Worm (Caenorhabditis elegans): ENCODE data around the gene fbxb-90.

fbxb-90 gene

ce11 chrII:3753598-3753997, 5.0 kb upstream of the fbxb-90 start, which contains the start of gene rcd-1:
TSS of gene rcd-1 (plus strand) at chrII:3753898.
- TF ChIP-seq cog-1 (tag; optimal IDR thresholded peaks at IDR 0.05) (no peak), ref-1 (GFP tag; conservative IDR thresholded peaks at IDR 0.05) (no peak), ztf-29 (GFP tag; IDR thresholded peaks at IDR 0.05) (no peak)

ce11 chrII:3752184-3752583, 3.6 kb upstream of the fbxb-90 start, which contains the start of gene sdz-11:
TSS of gene sdz-11 (minus strand) at chrII:3752284.
- TF ChIP-seq T22C8.4 (GFP tag; IDR thresholded peaks at IDR 0.05) (no peak), med-1 (GFP tag; optimal IDR thresholded peaks at IDR 0.05; ENCODE audit: insufficient read depth) (no peak), ztf-29 (GFP tag; IDR thresholded peaks at IDR 0.05) (no peak), ref-1 (GFP tag; conservative IDR thresholded peaks at IDR 0.05) (no peak), ztf-23 (GFP tag; IDR thresholded peaks at IDR 0.05) (no peak), flt-1 (GFP tag; IDR thresholded peaks at IDR 0.05) (no peak), tab-1 (GFP tag; IDR thresholded peaks at IDR 0.05) (no peak), klf-2 (GFP tag; conservative IDR thresholded peaks at IDR 0.05) (no peak), cog-1 (tag; optimal IDR thresholded peaks at IDR 0.05) (no peak)

- TF ChIP-seq flt-1 (GFP tag; IDR thresholded peaks at IDR 0.05) (no peak), klf-2 (GFP tag; conservative IDR thresholded peaks at IDR 0.05) (no peak), ztf-23 (GFP tag; IDR thresholded peaks at IDR 0.05) (no peak), cog-1 (tag; optimal IDR thresholded peaks at IDR 0.05) (no peak), T22C8.4 (GFP tag; IDR thresholded peaks at IDR 0.05) (no peak), med-1 (GFP tag; optimal IDR thresholded peaks at IDR 0.05; ENCODE audit: insufficient read depth) (no peak), ztf-29 (GFP tag; IDR thresholded peaks at IDR 0.05) (no peak), tab-1 (GFP tag; IDR thresholded peaks at IDR 0.05) (no peak), ref-1 (GFP tag; conservative IDR thresholded peaks at IDR 0.05) (no peak)
Measured at ce11 chrII:3750685-3751084, 2.1 kb upstream of the fbxb-90 start, which contains the start of gene fbxb-91. TSS of gene fbxb-91 (minus strand) at chrII:3750785.

ce11 chrII:3747405-3747804, 1.2 kb downstream of the fbxb-90 start, which contains the start of gene fbxb-92:
TSS of gene fbxb-92 (minus strand) at chrII:3747505.
- no peak for TF ChIP-seq flt-1 (GFP tag; IDR thresholded peaks at IDR 0.05)
- no peak for TF ChIP-seq cog-1 (tag; optimal IDR thresholded peaks at IDR 0.05)
- no peak for TF ChIP-seq T22C8.4 (GFP tag; IDR thresholded peaks at IDR 0.05)
- TF ChIP-seq med-1 (GFP tag; optimal IDR thresholded peaks at IDR 0.05; ENCODE audit: insufficient read depth), result no peak
- TF ChIP-seq klf-2 (GFP tag; conservative IDR thresholded peaks at IDR 0.05), result no peak
- no peak for TF ChIP-seq ztf-23 (GFP tag; IDR thresholded peaks at IDR 0.05)
- no peak for TF ChIP-seq ref-1 (GFP tag; conservative IDR thresholded peaks at IDR 0.05)
- no peak for TF ChIP-seq ztf-29 (GFP tag; IDR thresholded peaks at IDR 0.05)
- TF ChIP-seq tab-1 (GFP tag; IDR thresholded peaks at IDR 0.05), result no peak

- TF ChIP-seq flt-1 (GFP tag; IDR thresholded peaks at IDR 0.05), result no peak
- TF ChIP-seq ztf-23 (GFP tag; IDR thresholded peaks at IDR 0.05), result no peak
- TF ChIP-seq ref-1 (GFP tag; conservative IDR thresholded peaks at IDR 0.05), result no peak
- no peak for TF ChIP-seq med-1 (GFP tag; optimal IDR thresholded peaks at IDR 0.05; ENCODE audit: insufficient read depth)
- no peak for TF ChIP-seq tab-1 (GFP tag; IDR thresholded peaks at IDR 0.05)
- TF ChIP-seq klf-2 (GFP tag; conservative IDR thresholded peaks at IDR 0.05), result no peak
- TF ChIP-seq ztf-29 (GFP tag; IDR thresholded peaks at IDR 0.05), result no peak
- no peak for TF ChIP-seq T22C8.4 (GFP tag; IDR thresholded peaks at IDR 0.05)
- no peak for TF ChIP-seq cog-1 (tag; optimal IDR thresholded peaks at IDR 0.05)
Measured at ce11 chrII:3743684-3744200, 4.9 kb downstream of the fbxb-90 start, which contains the start of gene nta-1. TSS of gene nta-1 (minus strand) at chrII:3743814.

ce11 chrII:3741584-3741983, 7.0 kb downstream of the fbxb-90 start, which contains the start of gene F12E12.1:
TSS of gene F12E12.1 (plus strand) at chrII:3741884.
- TF ChIP-seq tab-1 (GFP tag; IDR thresholded peaks at IDR 0.05), result no peak
- TF ChIP-seq T22C8.4 (GFP tag; IDR thresholded peaks at IDR 0.05), result no peak
- TF ChIP-seq klf-2 (GFP tag; conservative IDR thresholded peaks at IDR 0.05), result no peak
- TF ChIP-seq ztf-29 (GFP tag; IDR thresholded peaks at IDR 0.05), result no peak
- no peak for TF ChIP-seq cog-1 (tag; optimal IDR thresholded peaks at IDR 0.05)
- no peak for TF ChIP-seq flt-1 (GFP tag; IDR thresholded peaks at IDR 0.05)
- TF ChIP-seq med-1 (GFP tag; optimal IDR thresholded peaks at IDR 0.05; ENCODE audit: insufficient read depth), result no peak
- no peak for TF ChIP-seq ztf-23 (GFP tag; IDR thresholded peaks at IDR 0.05)
- TF ChIP-seq ref-1 (GFP tag; conservative IDR thresholded peaks at IDR 0.05), result no peak

ce11 chrII:3739647-3740046, 9.0 kb downstream of the fbxb-90 start, which contains the start of gene F12E12.2:
TSS of gene F12E12.2 (plus strand) at chrII:3739947.
- TF ChIP-seq flt-1 (GFP tag; IDR thresholded peaks at IDR 0.05) (no peak), tab-1 (GFP tag; IDR thresholded peaks at IDR 0.05) (no peak), ztf-29 (GFP tag; IDR thresholded peaks at IDR 0.05) (no peak), ref-1 (GFP tag; conservative IDR thresholded peaks at IDR 0.05) (no peak), ztf-23 (GFP tag; IDR thresholded peaks at IDR 0.05) (no peak), T22C8.4 (GFP tag; IDR thresholded peaks at IDR 0.05) (no peak), med-1 (GFP tag; optimal IDR thresholded peaks at IDR 0.05; ENCODE audit: insufficient read depth) (no peak), cog-1 (tag; optimal IDR thresholded peaks at IDR 0.05) (no peak), klf-2 (GFP tag; conservative IDR thresholded peaks at IDR 0.05) (no peak)

ce11 chrII:3736893-3737375, 11.7 kb downstream of the fbxb-90 start, which contains the start of gene F12E12.6:
TSS of gene F12E12.6 (minus strand) at chrII:3736943.
- no peak for TF ChIP-seq flt-1 (GFP tag; IDR thresholded peaks at IDR 0.05)
- no peak for TF ChIP-seq klf-2 (GFP tag; conservative IDR thresholded peaks at IDR 0.05)
- no peak for TF ChIP-seq ztf-23 (GFP tag; IDR thresholded peaks at IDR 0.05)
- no peak for TF ChIP-seq tab-1 (GFP tag; IDR thresholded peaks at IDR 0.05)
- no peak for TF ChIP-seq cog-1 (tag; optimal IDR thresholded peaks at IDR 0.05)
- no peak for TF ChIP-seq ztf-29 (GFP tag; IDR thresholded peaks at IDR 0.05)
- TF ChIP-seq T22C8.4 (GFP tag; IDR thresholded peaks at IDR 0.05), result no peak
- no peak for TF ChIP-seq med-1 (GFP tag; optimal IDR thresholded peaks at IDR 0.05; ENCODE audit: insufficient read depth)
- no peak for TF ChIP-seq ref-1 (GFP tag; conservative IDR thresholded peaks at IDR 0.05)

- no peak for TF ChIP-seq klf-2 (GFP tag; conservative IDR thresholded peaks at IDR 0.05)
- no peak for TF ChIP-seq med-1 (GFP tag; optimal IDR thresholded peaks at IDR 0.05; ENCODE audit: insufficient read depth)
- no peak for TF ChIP-seq tab-1 (GFP tag; IDR thresholded peaks at IDR 0.05)
- TF ChIP-seq ref-1 (GFP tag; conservative IDR thresholded peaks at IDR 0.05), result no peak
- no peak for TF ChIP-seq ztf-23 (GFP tag; IDR thresholded peaks at IDR 0.05)
- TF ChIP-seq cog-1 (tag; optimal IDR thresholded peaks at IDR 0.05), result no peak
- TF ChIP-seq T22C8.4 (GFP tag; IDR thresholded peaks at IDR 0.05), result no peak
- TF ChIP-seq ztf-29 (GFP tag; IDR thresholded peaks at IDR 0.05), result no peak
- no peak for TF ChIP-seq flt-1 (GFP tag; IDR thresholded peaks at IDR 0.05)
Measured at ce11 chrII:3731723-3732122, 16.9 kb downstream of the fbxb-90 start, which contains the start of the genes sdz-12 and bath-31. TSS of gene sdz-12 (minus strand) at chrII:3731823. TSS of gene bath-31 (plus strand) at chrII:3731973.
